Worm (Caenorhabditis elegans) whole organism, young adult: Measurements from ENCODE around the gene T09F5.10.

Source experiments
- B0261.1 ChIP-seq: sonication (generic microtip); optimal IDR thresholded peaks from 2 replicates; lab custom pipeline; 2016; ENCODE audit warnings: mild to moderate bottlenecking, missing genetic modification characterization, moderate library complexity, missing compliant biosample characterization
- C06A6.2 ChIP-seq: fragments of 200-800 bp; sonication (Bioruptor generic); conservative IDR thresholded peaks from 2 replicates; pipeline ENCODE4 v1.3.6; 2022; ENCODE audit warnings: missing genetic modification characterization, missing compliant biosample characterization
- F52B5.7 ChIP-seq: sonication (generic microtip); optimal IDR thresholded peaks from 2 replicates; lab custom pipeline; 2016; ENCODE audit warnings: mild to moderate bottlenecking, missing genetic modification characterization, missing compliant biosample characterization
- F57A8.1 ChIP-seq: fragments of 200-800 bp; sonication (Bioruptor generic); optimal IDR thresholded peaks from 2 replicates; lab custom pipeline; 2018; ENCODE audit warnings: mild to moderate bottlenecking, missing genetic modification characterization, moderate library complexity, missing compliant biosample characterization
- Y53G8AR.9 ChIP-seq: fragments of 200-800 bp; sonication (Bioruptor generic); conservative IDR thresholded peaks from 2 replicates; pipeline ENCODE4 v1.3.6; 2022; ENCODE audit warnings: missing genetic modification reagents, missing genetic modification characterization, missing compliant biosample characterization
- Y67H2A.10 ChIP-seq: fragments of 200-800 bp; sonication (Bioruptor generic); conservative IDR thresholded peaks from 2 replicates; pipeline ENCODE4 v1.3.6; 2022; ENCODE audit warnings: missing genetic modification reagents, missing genetic modification characterization, missing compliant biosample characterization
- Y79H2A.3 ChIP-seq: fragments of 200-800 bp; sonication (Bioruptor generic); conservative IDR thresholded peaks from 2 replicates; pipeline ENCODE4 v1.3.6; 2022; ENCODE audit warnings: missing genetic modification reagents, missing genetic modification characterization, missing compliant biosample characterization
- attf-5 ChIP-seq: fragments of 200-800 bp; sonication (Bioruptor generic); optimal IDR thresholded peaks from 2 replicates; lab custom pipeline; 2018; ENCODE audit warnings: mild to moderate bottlenecking, missing genetic modification characterization, missing compliant biosample characterization
- bed-2 ChIP-seq: fragments of 200-800 bp; sonication (Bioruptor generic); IDR thresholded peaks from 2 replicates; pipeline ENCODE4 v1.3.6; 2022; ENCODE audit warnings: missing genetic modification reagents, missing genetic modification characterization, missing compliant biosample characterization
- cebp-2 ChIP-seq: fragments of 200-800 bp; sonication (Bioruptor generic); IDR thresholded peaks from 2 replicates; pipeline ENCODE4 v1.3.6; 2022; ENCODE audit warnings: missing genetic modification characterization, missing compliant biosample characterization
- ceh-100 ChIP-seq: fragments of 200-800 bp; sonication (Bioruptor generic); IDR thresholded peaks from 2 replicates; pipeline ENCODE4 v1.3.6; 2022; ENCODE audit warnings: missing genetic modification reagents, missing genetic modification characterization, missing compliant biosample characterization
- ceh-91 ChIP-seq: fragments of 200-800 bp; sonication (Bioruptor generic); IDR thresholded peaks from 2 replicates; pipeline ENCODE4 v1.3.6; 2022; ENCODE audit warnings: missing genetic modification reagents, missing genetic modification characterization, missing compliant biosample characterization
- dpl-1 ChIP-seq: fragments of 150-350 bp; optimal IDR thresholded peaks from 2 replicates; lab custom pipeline; 2014; ENCODE audit warnings: missing biosample characterization, missing genetic modification reagents, missing genetic modification characterization
- efl-1 ChIP-seq: fragments of 150-350 bp; optimal IDR thresholded peaks from 2 replicates; lab custom pipeline; 2014; ENCODE audit warnings: missing biosample characterization, missing genetic modification reagents, missing genetic modification characterization
- fkh-3 ChIP-seq: sonication (generic microtip); optimal IDR thresholded peaks from 2 replicates; lab custom pipeline; 2016; ENCODE audit warnings: mild to moderate bottlenecking, missing genetic modification characterization, missing compliant biosample characterization
- gei-17 ChIP-seq: fragments of 200-800 bp; sonication (Bioruptor generic); optimal IDR thresholded peaks from 2 replicates; lab custom pipeline; 2018; ENCODE audit warnings: mild to moderate bottlenecking, missing genetic modification characterization, missing compliant biosample characterization
- hlh-26 ChIP-seq: fragments of 200-800 bp; sonication (Bioruptor generic); conservative IDR thresholded peaks from 2 replicates; pipeline ENCODE4 v1.3.6; 2022; ENCODE audit warnings: missing genetic modification reagents, missing genetic modification characterization, missing compliant biosample characterization
- hmg-1.2 ChIP-seq: fragments of 200-800 bp; sonication (Bioruptor generic); IDR thresholded peaks from 2 replicates; pipeline ENCODE4 v1.3.6; 2022; ENCODE audit warnings: missing genetic modification reagents, missing genetic modification characterization, missing compliant biosample characterization
- let-607 ChIP-seq, 2 experiments: fragments of 200-800 bp in 1 of 2; sonication (Bioruptor generic) in 1 of 2; sonication (generic microtip) in 1 of 2; optimal IDR thresholded peaks; 2 replicates each; lab custom pipeline; 2016 to 2018; ENCODE audit warnings: mild to moderate bottlenecking in 2 of 2, missing compliant biosample characterization in 2 of 2, missing genetic modification characterization in 2 of 2, moderate library complexity in 2 of 2, missing genotype in 1 of 2
- lin-54 ChIP-seq: fragments of 200-800 bp; sonication (Bioruptor generic); optimal IDR thresholded peaks from 2 replicates; lab custom pipeline; 2018; ENCODE audit warnings: mild to moderate bottlenecking, missing genetic modification characterization, missing compliant biosample characterization
- madf-8 ChIP-seq: fragments of 200-800 bp; sonication (Bioruptor generic); conservative IDR thresholded peaks from 2 replicates; pipeline ENCODE4 v1.3.6; 2022; ENCODE audit warnings: missing genetic modification reagents, missing genetic modification characterization, missing compliant biosample characterization
- mcd-1 ChIP-seq: fragments of 200-800 bp; sonication (Bioruptor generic); IDR thresholded peaks from 2 replicates; pipeline ENCODE4 v1.3.6; 2022; ENCODE audit warnings: missing genetic modification reagents, missing genetic modification characterization, missing compliant biosample characterization
- mes-4 ChIP-seq: sonication (generic microtip); optimal IDR thresholded peaks from 2 replicates; lab custom pipeline; 2016; ENCODE audit warnings: missing genotype, missing genetic modification characterization, missing compliant biosample characterization
- mxl-1 ChIP-seq: sonication (generic microtip); optimal IDR thresholded peaks from 2 replicates; lab custom pipeline; 2016; ENCODE audit warnings: missing genetic modification characterization, missing compliant biosample characterization
- nfya-2 ChIP-seq: fragments of 200-800 bp; sonication (Bioruptor generic); IDR thresholded peaks from 2 replicates; pipeline ENCODE4 v1.3.6; 2022; ENCODE audit warnings: missing genetic modification reagents, missing genetic modification characterization, missing compliant biosample characterization
- nfyb-1 ChIP-seq: fragments of 200-800 bp; sonication (Bioruptor generic); IDR thresholded peaks from 2 replicates; pipeline ENCODE4 v1.3.6; 2022; ENCODE audit warnings: missing genetic modification reagents, missing genetic modification characterization, missing compliant biosample characterization
- pha-4 ChIP-seq: fragments of 150-350 bp; sonication (generic microtip); optimal IDR thresholded peaks from 2 replicates; lab custom pipeline; 2014; ENCODE audit warnings: missing biosample characterization, missing genetic modification reagents, missing genetic modification characterization
- rcor-1 ChIP-seq: fragments of 200-800 bp; sonication (Bioruptor generic); IDR thresholded peaks from 2 replicates; pipeline ENCODE4 v1.3.6; 2022; ENCODE audit warnings: missing genetic modification reagents, missing genetic modification characterization, missing compliant biosample characterization
- snpc-1.3 ChIP-seq: sonication (generic microtip); optimal IDR thresholded peaks from 2 replicates; lab custom pipeline; 2017; ENCODE audit warnings: missing genetic modification characterization, mild to moderate bottlenecking, missing compliant biosample characterization, antibody characterized with exemption, moderate library complexity, missing genotype, missing genetic modification reagents; ENCODE audit not compliant: insufficient read depth
- snpc-4 ChIP-seq, 5 experiments: fragments of 150-350 bp in 1 of 5; sonication (generic microtip) in 4 of 5; optimal IDR thresholded peaks; 2 replicates each; lab custom pipeline; 2014 to 2018; ENCODE audit warnings: missing genetic modification characterization in 5 of 5, missing biosample characterization in 3 of 5, antibody characterized with exemption in 2 of 5, mild to moderate bottlenecking in 2 of 5, missing compliant biosample characterization in 2 of 5, missing genotype in 2 of 5, moderate library complexity in 2 of 5, missing genetic modification reagents in 1 of 5
- somi-1 ChIP-seq: fragments of 200-800 bp; sonication (Bioruptor generic); optimal IDR thresholded peaks from 2 replicates; lab custom pipeline; 2018; ENCODE audit warnings: mild to moderate bottlenecking, missing genetic modification characterization, missing compliant biosample characterization
- tbp1 ChIP-seq: fragments of 200-800 bp; sonication (Bioruptor generic); optimal IDR thresholded peaks from 2 replicates; lab custom pipeline; 2018; ENCODE audit warnings: mild to moderate bottlenecking, missing genetic modification characterization, missing compliant biosample characterization
- tlf-1 ChIP-seq: fragments of 200-800 bp; sonication (Bioruptor generic); optimal IDR thresholded peaks from 2 replicates; lab custom pipeline; 2018; ENCODE audit warnings: mild to moderate bottlenecking, missing genetic modification characterization, missing compliant biosample characterization
- unc-62 ChIP-seq: fragments of 150-350 bp; optimal IDR thresholded peaks from 2 replicates; lab custom pipeline; 2014; ENCODE audit warnings: missing biosample characterization, missing genetic modification reagents, missing genetic modification characterization
- ztf-18 ChIP-seq: sonication (generic microtip); optimal IDR thresholded peaks from 2 replicates; lab custom pipeline; 2016; ENCODE audit warnings: missing genotype, mild to moderate bottlenecking, missing genetic modification characterization, missing compliant biosample characterization
- ztf-26 ChIP-seq: sonication (generic microtip); optimal IDR thresholded peaks from 2 replicates; lab custom pipeline; 2017; ENCODE audit warnings: missing genetic modification characterization, missing compliant biosample characterization

T09F5.10 gene

DNA sequence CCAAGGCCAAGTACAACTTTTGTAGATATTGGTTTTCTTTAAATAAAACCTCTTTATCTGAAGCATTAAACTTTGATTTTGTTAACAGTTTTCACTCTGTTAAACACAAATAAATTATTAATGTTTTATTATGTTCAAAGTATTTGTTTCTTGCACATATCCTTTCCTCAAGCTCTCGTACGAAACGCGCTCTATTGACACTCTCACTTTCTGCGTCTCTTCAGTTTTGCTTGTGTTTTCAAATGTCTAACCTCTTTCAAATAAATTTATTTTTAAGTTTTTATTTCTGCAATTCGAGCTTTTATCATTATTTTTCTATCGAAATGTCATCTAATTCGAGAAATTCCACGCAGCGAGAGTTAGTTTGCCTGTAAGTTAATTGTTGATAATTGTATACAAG lies 36.1 kb upstream of the T09F5.10 start, which contains the start of gene K08F9.4:
TSS of gene K08F9.4 (plus strand) at position 222 of the 400 bp plus-strand sequence.
- TF ChIP-seq tlf-1 (GFP tag; lab: Kevin White, UChicago): no peak
- no peak for TF ChIP-seq pha-4
- peak; percentile 86 for TF ChIP-seq mcd-1 (GFP tag; lab: Robert Waterston, UW)
- no peak for TF ChIP-seq ztf-18 (tag; lab: Kevin White, UChicago)
- TF ChIP-seq Y67H2A.10 (GFP tag; lab: Robert Waterston, UW): no peak
- no peak for TF ChIP-seq bed-2 (GFP tag; lab: Robert Waterston, UW)
- TF ChIP-seq ceh-91 (GFP tag; lab: Robert Waterston, UW): no peak
- no peak for TF ChIP-seq B0261.1 (tag; lab: Kevin White, UChicago)
- peak; percentile 88 for TF ChIP-seq ceh-100 (GFP tag; lab: Robert Waterston, UW)
- no peak for TF ChIP-seq rcor-1
- no peak for TF ChIP-seq nfyb-1 (GFP tag; lab: Robert Waterston, UW)
- TF ChIP-seq lin-54: peak; percentile 8
- peak; percentile 92 for TF ChIP-seq hmg-1.2
- no peak for TF ChIP-seq Y79H2A.3 (GFP tag; lab: Robert Waterston, UW)
- no peak for TF ChIP-seq let-607 (tag; optimal IDR thresholded peaks at IDR 0.05; lab: Kevin White, UChicago)
- no peak for TF ChIP-seq fkh-3 (tag; lab: Kevin White, UChicago)
- no peak for TF ChIP-seq Y53G8AR.9
- TF ChIP-seq attf-5 (GFP tag; lab: Kevin White, UChicago): peak; percentile 1
- no peak for TF ChIP-seq snpc-4 (GFP tag; optimal IDR thresholded peaks at IDR 0.05; lab: Kevin White, UChicago)
- peak in 1 of 4 experiments; percentile 7 for TF ChIP-seq snpc-4 (tag; optimal IDR thresholded peaks at IDR 0.05; lab: Kevin White, UChicago)
- TF ChIP-seq F57A8.1: no peak
- no peak for TF ChIP-seq nfya-2 (GFP tag; lab: Robert Waterston, UW)
- TF ChIP-seq mes-4 (tag; lab: Kevin White, UChicago): no peak
- TF ChIP-seq cebp-2 (GFP tag; lab: Robert Waterston, UW): no peak
- no peak for TF ChIP-seq C06A6.2
- no peak for TF ChIP-seq madf-8 (GFP tag; lab: Robert Waterston, UW)

DNA sequence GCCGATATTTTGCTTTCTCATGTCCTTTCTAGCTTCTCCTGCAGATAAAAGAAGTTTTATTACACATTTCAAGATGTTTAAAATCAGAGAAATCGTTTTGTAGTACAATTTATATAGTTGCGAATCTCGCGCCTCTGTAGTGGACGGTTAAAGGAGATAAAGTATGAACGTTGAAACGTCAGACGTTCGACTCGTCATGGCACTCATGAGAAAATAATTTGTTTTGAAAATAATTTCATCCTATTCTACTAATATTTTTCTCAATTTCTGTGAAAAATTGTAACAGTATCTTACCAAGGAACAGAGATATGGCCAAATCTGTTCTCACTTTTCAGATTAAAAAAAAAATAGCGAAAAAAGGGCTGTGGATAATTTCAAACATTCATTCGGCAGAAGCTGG lies 32.1 kb upstream of the T09F5.10 start, which contains the start of gene T09F5.20:
TSS of gene T09F5.20 (minus strand) at position 101 of the 400 bp plus-strand sequence.
- TF ChIP-seq efl-1 (no peak), tbp1 (GFP tag; lab: Kevin White, UChicago) (no peak), F52B5.7 (no peak)

DNA sequence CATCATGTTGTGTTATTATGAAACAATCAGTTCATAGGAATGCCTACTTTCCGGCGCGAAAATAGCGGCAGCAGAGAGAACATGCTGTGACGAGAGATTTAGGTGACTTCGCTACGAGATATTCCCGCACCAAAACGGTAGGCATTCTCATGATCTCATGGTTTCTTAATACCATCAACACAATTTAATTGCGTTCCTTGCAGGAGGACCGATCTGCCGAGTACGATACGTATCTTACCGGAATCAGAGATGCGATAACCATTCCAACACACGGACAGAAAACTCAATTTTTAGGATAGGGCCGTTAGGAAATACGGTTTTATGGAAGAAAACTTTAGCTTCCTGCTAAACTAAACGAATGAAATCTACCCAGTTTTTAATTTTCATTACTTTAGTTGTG lies 31.1 kb upstream of the T09F5.10 start, which contains the start of gene T09F5.1:
TSS of gene T09F5.1 (plus strand) at position 301 of the 400 bp plus-strand sequence.
- TF ChIP-seq Y67H2A.10 (GFP tag; lab: Robert Waterston, UW) (no peak), ztf-26 (no peak), gei-17 (GFP tag; lab: Kevin White, UChicago) (no peak), pha-4 (no peak), unc-62 (GFP tag; lab: Kevin White, UChicago) (no peak), F52B5.7 (no peak), snpc-1.3 (tag; lab: Kevin White, UChicago) (no peak), mes-4 (tag; lab: Kevin White, UChicago) (no peak), nfyb-1 (GFP tag; lab: Robert Waterston, UW) (no peak), somi-1 (GFP tag; lab: Kevin White, UChicago) (no peak), dpl-1 (no peak), hlh-26 (GFP tag; lab: Robert Waterston, UW) (no peak), mxl-1 (tag; lab: Kevin White, UChicago) (no peak)
